Worm (Caenorhabditis elegans): ENCODE measurements around the gene F52D10.4.

Gene F52D10.4

DNA sequence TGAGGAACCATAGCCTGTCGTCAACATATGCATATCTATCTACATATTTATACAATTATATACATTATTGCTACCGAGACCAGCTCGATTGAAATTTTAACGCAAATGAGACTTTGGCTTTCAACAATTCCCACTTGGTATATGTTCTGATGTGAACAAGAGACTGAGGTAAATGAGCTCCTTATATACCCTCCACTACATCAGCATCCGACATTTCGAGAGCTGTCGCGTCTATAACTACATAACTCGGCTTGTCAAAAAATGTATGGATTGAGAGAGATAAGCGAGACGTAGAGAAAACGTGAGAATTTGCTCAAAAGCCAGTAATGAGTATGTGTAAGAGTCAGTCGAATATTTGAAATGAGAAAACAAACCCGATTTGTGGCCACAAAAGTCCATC lies 6.2 kb downstream of the F52D10.4 start:
- no peak for TF ChIP-seq pha-4 (tag; optimal IDR thresholded peaks at IDR 0.05)
- no peak for TF ChIP-seq flh-1 (GFP tag; optimal IDR thresholded peaks at IDR 0.05)
- TF ChIP-seq nhr-12 (tag; optimal IDR thresholded peaks at IDR 0.05) = no peak
- TF ChIP-seq ham-2 (GFP tag; optimal IDR thresholded peaks at IDR 0.05) = no peak
- no peak for TF ChIP-seq cnd-1 (tag; optimal IDR thresholded peaks at IDR 0.05)
- TF ChIP-seq ceh-39 (tag; optimal IDR thresholded peaks at IDR 0.05) = no peak

DNA sequence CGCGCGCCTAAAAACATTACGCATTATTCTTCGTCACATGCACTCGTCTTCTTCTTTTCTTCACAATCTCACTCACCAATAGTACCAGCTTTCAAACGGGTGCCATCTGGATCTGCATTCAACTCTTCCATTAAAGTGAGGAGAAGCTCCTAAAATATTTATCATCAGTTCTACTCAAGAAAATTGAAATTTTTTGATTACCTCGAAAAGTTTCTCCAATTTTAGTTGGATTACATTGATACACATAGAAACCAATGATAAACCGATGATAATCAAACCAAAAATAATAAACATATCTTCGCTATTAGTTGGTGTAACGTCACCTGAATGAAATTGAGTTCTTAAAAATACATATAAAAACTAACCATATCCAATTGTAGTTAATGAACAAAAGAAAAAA lies 7.4 kb downstream of the F52D10.4 start:
- no peak for TF ChIP-seq drap-1 (GFP tag; optimal IDR thresholded peaks at IDR 0.05)
- no peak for TF ChIP-seq nhr-2 (tag; optimal IDR thresholded peaks at IDR 0.05)
- TF ChIP-seq nhr-76 (tag; optimal IDR thresholded peaks at IDR 0.05) = no peak
- no peak for TF ChIP-seq cnd-1 (tag; optimal IDR thresholded peaks at IDR 0.05)
- no peak for TF ChIP-seq elt-3 (tag; optimal IDR thresholded peaks at IDR 0.05)
- no peak for TF ChIP-seq lin-32 (GFP tag; optimal IDR thresholded peaks at IDR 0.05)
- TF ChIP-seq nhr-12 (tag; optimal IDR thresholded peaks at IDR 0.05) = no peak
- TF ChIP-seq sptf-1 (tag; optimal IDR thresholded peaks at IDR 0.05) = no peak
- TF ChIP-seq lin-13 (tag; optimal IDR thresholded peaks at IDR 0.05) = no peak
- no peak for TF ChIP-seq ceh-39 (tag; optimal IDR thresholded peaks at IDR 0.05)
- TF ChIP-seq tbx-8 (GFP tag; optimal IDR thresholded peaks at IDR 0.05) = no peak
- no peak for TF ChIP-seq nhr-237 (tag; optimal IDR thresholded peaks at IDR 0.05)
- TF ChIP-seq ham-2 (GFP tag; optimal IDR thresholded peaks at IDR 0.05) = no peak
- no peak for TF ChIP-seq bed-3 (GFP tag; optimal IDR thresholded peaks at IDR 0.05)
- TF ChIP-seq mep-1 (tag; optimal IDR thresholded peaks at IDR 0.05) = no peak

DNA sequence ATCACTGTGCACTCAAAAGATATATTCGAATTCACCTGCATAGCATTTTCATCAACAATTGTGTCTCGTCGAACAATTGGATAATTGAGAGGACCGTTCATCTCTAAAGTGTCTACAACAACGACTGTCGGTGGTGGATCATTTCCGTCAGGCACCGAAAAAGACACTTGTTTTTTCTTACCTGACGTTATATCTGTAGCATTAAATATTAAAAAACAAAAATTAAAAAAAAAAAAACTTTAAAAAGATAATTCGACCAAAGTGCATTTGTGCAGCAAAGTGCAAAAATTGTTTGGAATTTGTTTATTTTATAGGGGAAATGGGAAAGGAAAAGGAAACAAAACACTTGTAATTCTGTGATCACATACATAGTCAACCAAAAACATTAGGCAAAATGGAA lies 9.7 kb downstream of the F52D10.4 start, which contains the start of gene twk-44:
Gene twk-44 (minus strand): TSS at position 101 of the 400 bp plus-strand sequence.
- TF ChIP-seq drap-1 (GFP tag; optimal IDR thresholded peaks at IDR 0.05) = no peak
- TF ChIP-seq mab-5 (tag; optimal IDR thresholded peaks at IDR 0.05) = no peak
- TF ChIP-seq sem-2 (GFP tag; optimal IDR thresholded peaks at IDR 0.05) = no peak
- no peak for TF ChIP-seq elt-1 (tag; optimal IDR thresholded peaks at IDR 0.05; ENCODE audit: borderline replicate concordance, insufficient read depth)
- no peak for TF ChIP-seq lin-32 (GFP tag; optimal IDR thresholded peaks at IDR 0.05)

DNA sequence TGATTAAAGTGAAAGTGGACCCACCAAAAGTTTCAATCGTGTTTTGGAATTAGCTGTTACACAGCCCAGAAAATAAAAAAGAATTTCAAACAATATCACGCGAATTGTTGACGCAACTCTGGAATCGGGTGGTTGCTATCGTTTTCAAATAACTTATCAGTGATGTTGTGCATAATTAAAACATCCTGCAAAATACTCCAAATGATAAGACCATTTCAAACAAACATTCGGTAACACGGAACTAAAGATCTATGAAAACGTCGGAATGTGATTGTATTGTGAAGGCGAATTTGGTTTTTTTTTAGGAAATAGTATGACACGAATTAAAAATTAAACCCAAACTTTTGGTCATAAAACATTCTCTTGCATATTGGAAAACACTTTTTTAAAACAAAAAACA lies 11.3 kb downstream of the F52D10.4 start, which contains the start of gene spp-30:
Gene spp-30 (minus strand): TSS at position 101 of the 400 bp plus-strand sequence.
- TF ChIP-seq ztf-11 (tag; optimal IDR thresholded peaks at IDR 0.05) (no peak), cnd-1 (tag; optimal IDR thresholded peaks at IDR 0.05) (no peak), flh-1 (GFP tag; optimal IDR thresholded peaks at IDR 0.05) (no peak), unc-39 (tag; optimal IDR thresholded peaks at IDR 0.05) (no peak), ces-1 (GFP tag; optimal IDR thresholded peaks at IDR 0.05) (no peak), drap-1 (GFP tag; optimal IDR thresholded peaks at IDR 0.05) (no peak), snpc-4 (tag; optimal IDR thresholded peaks at IDR 0.05) (no peak), zip-8 (tag; optimal IDR thresholded peaks at IDR 0.05) (no peak), nhr-12 (tag; optimal IDR thresholded peaks at IDR 0.05) (no peak), ceh-39 (tag; optimal IDR thresholded peaks at IDR 0.05) (no peak), lin-32 (GFP tag; optimal IDR thresholded peaks at IDR 0.05) (no peak), hlh-1 (tag; optimal IDR thresholded peaks at IDR 0.05) (no peak)

DNA sequence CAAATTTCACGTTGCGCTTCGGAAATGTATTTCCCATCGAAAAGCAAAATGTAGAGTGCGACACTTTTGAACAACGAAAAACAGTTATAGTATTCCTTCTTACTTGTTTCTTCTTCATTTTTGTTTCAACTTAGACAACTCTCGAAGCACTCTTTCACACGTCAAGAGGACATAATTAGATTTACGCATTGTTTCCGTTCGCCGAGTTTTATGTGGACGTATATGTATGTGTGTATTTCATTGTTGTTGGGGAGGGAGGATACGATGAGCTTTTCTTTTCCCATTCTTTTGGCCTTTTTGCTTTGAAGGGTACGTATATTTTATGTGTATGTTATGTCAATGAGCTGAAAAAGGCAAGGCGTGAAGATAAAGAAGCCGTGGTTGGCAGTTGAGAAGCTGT lies 13.2 kb downstream of the F52D10.4 start:
- no peak for TF ChIP-seq mab-5 (tag; optimal IDR thresholded peaks at IDR 0.05)
- peak; percentile 89 for TF ChIP-seq ces-1 (GFP tag; optimal IDR thresholded peaks at IDR 0.05)

DNA sequence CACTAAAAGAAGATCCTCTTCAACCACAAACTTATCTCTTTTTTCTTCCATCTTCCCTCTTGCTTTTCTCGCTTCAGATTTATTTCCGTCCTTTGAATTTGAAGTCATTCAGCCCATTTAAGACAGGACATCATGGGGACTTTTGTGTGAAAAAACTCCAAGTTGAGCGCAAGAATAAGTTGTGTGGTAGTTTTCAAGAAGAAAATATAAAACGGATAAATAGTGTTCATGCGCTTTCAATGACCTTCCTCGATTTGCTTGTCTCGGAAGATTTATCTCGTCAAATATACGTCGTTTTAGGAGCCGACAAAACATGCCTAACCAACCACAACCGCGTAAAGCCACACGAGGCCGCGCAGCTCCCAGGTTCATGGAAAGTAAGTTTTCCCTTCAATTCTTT lies 14.8 kb downstream of the F52D10.4 start, which contains the start of gene sto-6:
Gene sto-6 (plus strand): TSS at position 301 of the 400 bp plus-strand sequence.
- TF ChIP-seq nhr-2 (tag; optimal IDR thresholded peaks at IDR 0.05) = no peak
- TF ChIP-seq ceh-83 (GFP tag; optimal IDR thresholded peaks at IDR 0.05) = no peak
- TF ChIP-seq bed-3 (GFP tag; optimal IDR thresholded peaks at IDR 0.05) = no peak
- no peak for TF ChIP-seq nhr-12 (tag; optimal IDR thresholded peaks at IDR 0.05)
- no peak for TF ChIP-seq mep-1 (tag; optimal IDR thresholded peaks at IDR 0.05)
- TF ChIP-seq ham-2 (GFP tag; optimal IDR thresholded peaks at IDR 0.05) = no peak

DNA sequence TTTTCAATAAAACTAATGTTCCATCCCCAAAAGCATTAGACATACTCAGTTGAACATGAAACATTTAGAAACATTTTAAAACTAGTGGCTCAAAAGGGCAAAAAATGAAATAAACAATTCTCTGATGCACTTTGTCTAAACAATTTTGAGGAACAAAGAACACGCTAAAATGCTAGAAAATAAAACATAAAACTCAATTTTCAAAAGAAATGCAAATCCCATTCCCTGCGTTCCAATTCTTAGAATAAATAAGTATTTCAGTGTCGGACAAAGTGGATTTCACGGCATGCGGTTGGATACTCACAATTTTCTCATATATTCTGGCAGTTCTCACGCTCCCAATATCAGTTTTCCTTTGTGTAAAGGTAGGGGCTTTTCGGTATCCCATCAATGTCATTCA lies 16.0 kb downstream of the F52D10.4 start:
- TF ChIP-seq ces-1 (GFP tag; optimal IDR thresholded peaks at IDR 0.05) (peak; percentile 33), cnd-1 (tag; optimal IDR thresholded peaks at IDR 0.05) (no peak)
